Worm (Caenorhabditis elegans): ENCODE results near the gene F57A8.6.

The F57A8.6 gene

ce11 chrV:10104785-10105310, 31.2 kb upstream of the F57A8.6 start, which contains the start of gene ugt-17:
Gene ugt-17, minus strand, starts transcription at chrV:10104964.
- TF ChIP-seq efl-1 (GFP tag; optimal IDR thresholded peaks at IDR 0.05) (no peak), B0336.3 (GFP tag; IDR thresholded peaks at IDR 0.05) (no peak), nhr-80 (tag; optimal IDR thresholded peaks at IDR 0.05) (peak; percentile 74), ceh-79 (tag; optimal IDR thresholded peaks at IDR 0.05) (no peak), ztf-26 (tag; optimal IDR thresholded peaks at IDR 0.05) (no peak), ceh-27 (GFP tag; optimal IDR thresholded peaks at IDR 0.05) (no peak), attf-5 (GFP tag; optimal IDR thresholded peaks at IDR 0.05) (no peak), lin-35 (GFP tag; optimal IDR thresholded peaks at IDR 0.05) (no peak), snpc-4 (GFP tag; optimal IDR thresholded peaks at IDR 0.05) (no peak), snpc-4 (tag; optimal IDR thresholded peaks at IDR 0.05) (peak in 1 of 4 experiments; percentile 8), sea-2 (GFP tag; IDR thresholded peaks at IDR 0.05) (no peak), F10E7.11 (tag; optimal IDR thresholded peaks at IDR 0.05) (no peak)

ce11 chrV:10103811-10104210, 30.1 kb upstream of the F57A8.6 start:
- no peak for TF ChIP-seq him-1 (tag; optimal IDR thresholded peaks at IDR 0.05)
- TF ChIP-seq madf-3 (GFP tag; IDR thresholded peaks at IDR 0.05): no peak
- TF ChIP-seq mxl-1 (tag; optimal IDR thresholded peaks at IDR 0.05): no peak
- TF ChIP-seq nhr-80 (tag; optimal IDR thresholded peaks at IDR 0.05): peak; percentile 9

- TF ChIP-seq let-607 (tag; optimal IDR thresholded peaks at IDR 0.05) (no peak), snpc-1.3 (tag; optimal IDR thresholded peaks at IDR 0.05; ENCODE audit: insufficient read depth) (no peak), akir-1 (GFP tag; optimal IDR thresholded peaks at IDR 0.05) (no peak), efl-1 (GFP tag; optimal IDR thresholded peaks at IDR 0.05) (no peak), nfyb-1 (GFP tag; IDR thresholded peaks at IDR 0.05) (no peak), nhr-80 (tag; optimal IDR thresholded peaks at IDR 0.05) (no peak), F52B5.7 (tag; optimal IDR thresholded peaks at IDR 0.05) (no peak), F57A8.1 (GFP tag; optimal IDR thresholded peaks at IDR 0.05) (no peak), D2030.7 (GFP tag; IDR thresholded peaks at IDR 0.05) (no peak), hsf-1 (GFP tag; IDR thresholded peaks at IDR 0.05) (no peak)
Measured at ce11 chrV:10101916-10102315, 28.2 kb upstream of the F57A8.6 start, which contains the start of gene C08B6.14. Gene C08B6.14, minus strand, starts transcription at chrV:10102016.

- TF ChIP-seq unc-62 (GFP tag; optimal IDR thresholded peaks at IDR 0.05) (peak; percentile 14), B0261.1 (tag; optimal IDR thresholded peaks at IDR 0.05) (no peak), attf-5 (GFP tag; optimal IDR thresholded peaks at IDR 0.05) (no peak), fkh-3 (tag; optimal IDR thresholded peaks at IDR 0.05) (no peak), tlf-1 (GFP tag; optimal IDR thresholded peaks at IDR 0.05) (no peak), let-526 (GFP tag; IDR thresholded peaks at IDR 0.05) (no peak), xnd-1 (tag; optimal IDR thresholded peaks at IDR 0.05) (no peak), ztf-3 (GFP tag; optimal IDR thresholded peaks at IDR 0.05) (no peak), nhr-80 (tag; optimal IDR thresholded peaks at IDR 0.05) (peak; percentile 52), nhr-120 (GFP tag; IDR thresholded peaks at IDR 0.05) (no peak)
Measured at ce11 chrV:10098429-10098828, 24.7 kb upstream of the F57A8.6 start, which contains the start of gene ugt-47. Gene ugt-47, minus strand, starts transcription at chrV:10098597.

ce11 chrV:10096932-10097331, 23.2 kb upstream of the F57A8.6 start:
- TF ChIP-seq nhr-80 (tag; optimal IDR thresholded peaks at IDR 0.05): peak; percentile 62
- no peak for TF ChIP-seq chd-7 (tag; optimal IDR thresholded peaks at IDR 0.05)

All from whole organism, young adult.